Worm (Caenorhabditis elegans) whole organism, early embryonic: ENCODE results near the gene T12A2.21.

Experiments
- aly-1 ChIP-seq: sonication (generic microtip); optimal IDR thresholded peaks from 2 replicates; lab custom pipeline; 2016; ENCODE audit warnings: missing genetic modification characterization, missing compliant biosample characterization
- ama-1 ChIP-seq: fragments of 150-350 bp; optimal IDR thresholded peaks from 2 replicates; lab custom pipeline; 2014
- ceh-36 ChIP-seq: sonication (generic microtip); optimal IDR thresholded peaks from 2 replicates; lab custom pipeline; 2016; ENCODE audit warnings: missing genetic modification characterization, inconsistent platforms, missing compliant biosample characterization
- flt-1 ChIP-seq: fragments of 200-800 bp; sonication (Bioruptor generic); IDR thresholded peaks from 2 replicates; pipeline ENCODE4 v1.3.6; 2022; ENCODE audit warnings: missing genetic modification characterization, missing compliant biosample characterization
- hnd-1 ChIP-seq: sonication (generic microtip); optimal IDR thresholded peaks from 2 replicates; lab custom pipeline; 2016; ENCODE audit warnings: missing genetic modification characterization, missing compliant biosample characterization
- pes-1 ChIP-seq: fragments of 200-800 bp; sonication (Bioruptor generic); IDR thresholded peaks from 2 replicates; pipeline ENCODE4 v1.3.6; 2022; ENCODE audit warnings: missing genetic modification reagents, missing genetic modification characterization, missing compliant biosample characterization
- tbx-37 ChIP-seq: fragments of 200-800 bp; sonication (Bioruptor generic); conservative IDR thresholded peaks from 2 replicates; pipeline ENCODE4 v1.3.6; 2022; ENCODE audit warnings: missing genetic modification reagents, missing genetic modification characterization, missing compliant biosample characterization

DNA sequence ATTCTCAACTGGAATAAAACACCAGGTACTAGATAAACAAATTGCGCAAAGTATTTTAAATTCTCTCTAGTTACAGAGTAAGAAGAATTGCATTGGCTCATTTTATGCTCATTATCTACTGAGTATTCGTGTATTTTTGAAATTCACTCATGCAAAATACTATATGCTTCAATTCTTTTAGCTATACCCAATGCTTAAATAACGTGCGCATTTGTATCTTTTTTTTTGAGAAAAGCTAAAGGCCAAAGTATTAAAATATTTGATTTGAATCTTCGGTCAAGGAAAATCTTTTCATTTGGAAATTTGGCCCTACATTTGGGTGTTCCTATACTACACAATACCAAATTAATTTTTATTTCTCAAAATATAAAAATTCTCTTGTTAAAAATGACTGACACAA, 25.4 kb upstream of the T12A2.21 start, which contains the start of gene srg-4:
- TF ChIP-seq pes-1 (no peak), flt-1 (GFP tag; lab: Robert Waterston, UW) (no peak), tbx-37 (GFP tag; lab: Robert Waterston, UW) (no peak), aly-1 (no peak), hnd-1 (no peak), ama-1 (no peak), ceh-36 (tag; lab: Kevin White, UChicago) (no peak)
